Worm (Caenorhabditis elegans): ENCODE data around the gene str-57.
"Not testable (repeated sequence)": the region's sequence is repeated elsewhere in the genome, so short reads cannot be mapped to it uniquely, and the experiment has no call there.

str-57 gene

DNA sequence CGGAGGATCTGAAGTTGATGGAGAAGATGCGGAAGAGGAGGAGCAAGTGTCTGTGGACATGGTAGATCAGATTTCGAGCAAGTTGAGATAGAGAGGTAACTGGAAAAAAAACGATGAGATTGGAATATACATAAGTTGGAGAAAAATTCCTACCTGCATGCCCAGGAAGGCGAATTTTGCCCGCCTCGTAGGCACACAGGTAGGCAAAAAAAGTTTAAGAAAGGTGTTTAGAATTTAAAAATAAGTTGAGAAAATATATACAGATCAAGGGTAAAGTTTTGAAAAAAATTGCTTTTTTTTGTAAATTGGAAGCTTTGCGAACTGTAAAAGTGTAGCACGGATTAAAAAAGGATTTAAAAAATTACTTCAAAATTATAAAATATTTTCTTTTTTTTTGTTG is 9.1 kb downstream of the str-57 start, which contains the start of gene nhr-84:
Gene nhr-84 (minus strand): TSS at position 101 of the 400 bp plus-strand sequence.
- no peak for TF ChIP-seq unc-62 (GFP tag; optimal IDR thresholded peaks at IDR 0.05)

DNA sequence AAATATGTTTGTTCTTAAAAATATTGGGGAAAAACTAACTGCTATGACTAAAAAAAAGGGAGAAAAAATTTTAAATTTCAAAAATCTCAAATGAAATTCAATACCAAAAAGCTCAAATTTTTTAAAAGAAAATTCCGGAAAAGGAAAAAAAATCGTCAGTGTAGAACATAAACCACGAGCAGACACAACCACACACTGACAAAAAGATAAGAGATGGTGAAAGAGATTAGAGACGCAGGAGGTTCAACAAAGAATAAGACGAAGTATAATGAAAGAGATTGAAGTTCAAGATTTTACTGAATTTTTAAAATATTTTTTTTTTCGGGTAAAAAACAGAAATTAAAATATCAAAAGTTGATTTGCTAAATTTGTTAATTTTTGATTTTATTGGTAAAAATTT is 9.6 kb downstream of the str-57 start:
- TF ChIP-seq unc-62 (GFP tag; optimal IDR thresholded peaks at IDR 0.05), result no peak

DNA sequence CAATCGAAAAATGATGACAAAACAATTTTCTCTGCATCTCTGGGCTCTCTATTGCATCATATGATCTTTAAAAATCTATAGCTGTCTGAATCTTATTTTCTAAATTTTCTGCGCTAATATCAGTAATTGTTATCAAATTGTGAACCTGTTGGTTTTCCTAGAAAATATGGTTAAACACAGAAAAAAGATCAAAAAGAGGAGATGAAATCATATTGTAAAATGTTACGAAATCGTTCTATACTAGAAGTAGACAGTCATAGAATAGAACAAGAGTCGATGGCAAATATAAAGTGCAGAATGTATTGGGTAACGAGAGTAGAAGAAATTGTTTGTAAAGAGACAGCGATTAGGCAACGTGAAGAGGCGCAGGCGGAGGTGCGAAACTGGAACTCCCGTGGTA is 10.2 kb downstream of the str-57 start:
- no peak for TF ChIP-seq unc-62 (GFP tag; optimal IDR thresholded peaks at IDR 0.05)

DNA sequence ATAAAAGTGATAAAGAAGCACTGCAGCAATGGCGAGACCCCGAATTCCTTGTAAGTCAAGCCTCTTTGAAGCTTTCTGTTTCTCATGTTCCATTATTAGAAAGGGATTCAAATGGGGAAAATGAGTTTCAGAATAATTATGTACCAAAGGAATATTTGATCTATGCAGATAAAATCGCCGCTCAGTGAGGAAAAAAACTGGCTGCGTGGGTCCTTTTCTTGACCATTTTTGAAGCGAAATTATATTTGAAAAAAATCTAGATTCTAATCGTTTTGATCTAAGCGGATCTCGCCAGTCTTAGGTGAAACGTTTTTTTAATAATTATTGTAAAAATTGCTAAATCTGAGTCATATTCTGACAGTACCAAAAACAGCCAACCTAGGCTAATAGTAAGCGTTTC is 14.2 kb downstream of the str-57 start, which contains the start of gene oac-42:
Gene oac-42 (minus strand): TSS at position 101 of the 400 bp plus-strand sequence.
- TF ChIP-seq unc-62 (GFP tag; optimal IDR thresholded peaks at IDR 0.05), result no peak

DNA sequence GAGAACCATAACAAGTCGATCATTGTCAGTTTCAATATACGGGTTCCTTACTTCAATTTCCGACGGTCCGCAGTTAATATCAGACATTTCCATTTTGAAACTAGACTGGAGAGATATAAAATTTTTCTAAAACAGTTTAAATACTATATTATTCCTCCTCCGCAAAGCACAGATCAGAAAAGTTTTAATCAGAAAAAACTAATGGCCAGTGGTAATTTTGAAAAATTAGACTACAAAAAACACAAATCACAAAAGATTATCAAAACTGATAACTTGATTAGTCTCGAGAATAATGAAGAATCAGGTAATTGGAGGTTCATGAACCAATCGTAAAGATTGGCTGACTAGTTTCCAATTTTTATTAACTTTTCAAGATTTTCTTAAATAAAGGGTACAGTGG is 15.5 kb downstream of the str-57 start, which contains the start of gene T06C12.9:
Gene T06C12.9 (minus strand): TSS at position 101 of the 400 bp plus-strand sequence.
- TF ChIP-seq unc-62 (GFP tag; optimal IDR thresholded peaks at IDR 0.05), result no peak

DNA sequence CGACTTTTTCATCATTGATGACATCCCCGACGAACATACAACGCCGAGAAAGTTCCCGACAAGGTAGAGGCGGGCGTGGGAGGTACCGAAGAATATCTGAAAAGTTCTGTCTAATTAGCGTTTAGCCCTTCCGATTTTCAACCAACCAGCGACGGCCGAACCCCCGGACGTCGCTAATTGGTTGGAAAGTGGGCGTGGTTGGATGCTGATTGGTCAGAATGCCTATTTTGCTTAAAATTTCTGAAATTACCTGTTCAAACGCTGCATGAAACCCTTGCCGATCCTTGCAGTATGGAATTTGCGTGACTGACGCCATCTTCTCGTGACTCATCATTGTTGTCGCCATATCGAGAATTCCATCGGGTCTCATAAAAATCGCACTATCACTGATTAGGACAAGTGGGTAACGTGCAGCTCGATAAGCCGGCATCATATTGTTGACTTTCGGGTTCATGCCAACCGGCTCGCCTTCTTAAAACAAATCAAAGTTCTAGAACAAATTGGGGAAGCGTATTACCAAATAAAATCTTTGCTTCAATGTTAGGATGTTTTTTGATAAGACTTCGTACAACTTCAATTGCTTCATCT is 17.3 kb downstream of the str-57 start:
- TF ChIP-seq unc-62 (GFP tag; optimal IDR thresholded peaks at IDR 0.05), result no peak

DNA sequence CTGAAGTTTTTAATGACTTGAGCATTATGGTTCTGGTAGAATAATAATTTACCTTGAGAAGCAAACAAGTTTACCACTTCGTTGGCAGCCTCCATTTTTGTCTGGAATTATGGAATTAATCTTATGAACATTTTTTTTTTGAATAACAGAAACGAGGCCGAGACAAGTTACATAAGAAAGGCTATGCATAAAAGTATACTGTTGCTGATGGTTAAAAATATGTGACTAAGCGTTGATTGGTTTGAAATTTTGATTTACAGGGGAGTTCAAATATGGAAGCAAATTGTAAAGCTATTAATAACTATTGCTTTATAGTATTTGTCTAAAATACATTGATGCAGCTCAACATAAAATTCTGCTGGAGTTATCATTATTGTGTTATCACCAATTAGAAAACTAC is 18.3 kb downstream of the str-57 start, which contains the start of gene cgt-1:
Gene cgt-1 (minus strand): TSS at position 101 of the 400 bp plus-strand sequence.
- no peak for TF ChIP-seq unc-62 (GFP tag; optimal IDR thresholded peaks at IDR 0.05)

DNA sequence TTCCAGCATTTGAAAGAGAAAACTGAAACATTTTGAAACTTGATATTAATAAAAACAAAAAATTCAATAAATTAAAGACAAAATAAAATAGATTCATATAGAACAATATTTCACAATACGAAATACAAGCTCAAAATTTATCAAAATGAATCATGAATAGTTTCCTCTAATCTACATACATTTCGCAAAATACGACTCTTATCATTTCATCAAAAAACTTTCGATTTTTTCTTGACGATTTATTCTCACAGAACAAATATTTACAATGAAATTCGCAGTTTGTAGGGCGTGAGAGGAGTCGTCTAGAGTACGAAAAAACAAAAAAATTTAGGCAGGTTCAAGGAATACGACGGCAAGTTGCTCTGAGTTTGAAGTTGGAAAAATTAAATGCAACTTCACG is 19.7 kb downstream of the str-57 start:
- no peak for TF ChIP-seq unc-62 (GFP tag; optimal IDR thresholded peaks at IDR 0.05)

DNA sequence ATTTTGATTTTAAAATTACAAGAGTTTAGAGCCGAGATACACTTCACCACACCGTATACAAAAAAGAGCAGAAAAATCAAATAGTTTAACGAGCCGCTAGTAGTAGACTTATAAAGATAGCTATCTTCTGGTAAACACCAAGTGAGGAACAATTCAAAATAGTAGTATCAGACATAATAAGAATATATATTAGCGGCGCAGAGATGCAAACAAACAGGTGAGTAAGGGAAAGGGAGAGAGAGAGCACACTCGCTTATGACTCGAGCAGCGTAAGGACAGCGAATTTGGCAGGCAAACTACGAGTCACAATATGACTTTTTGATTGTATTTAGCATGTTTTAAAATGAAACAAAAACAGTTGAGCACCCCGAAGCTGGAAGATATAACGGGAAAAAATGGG is 20.8 kb downstream of the str-57 start:
- no peak for TF ChIP-seq unc-62 (GFP tag; optimal IDR thresholded peaks at IDR 0.05)

DNA sequence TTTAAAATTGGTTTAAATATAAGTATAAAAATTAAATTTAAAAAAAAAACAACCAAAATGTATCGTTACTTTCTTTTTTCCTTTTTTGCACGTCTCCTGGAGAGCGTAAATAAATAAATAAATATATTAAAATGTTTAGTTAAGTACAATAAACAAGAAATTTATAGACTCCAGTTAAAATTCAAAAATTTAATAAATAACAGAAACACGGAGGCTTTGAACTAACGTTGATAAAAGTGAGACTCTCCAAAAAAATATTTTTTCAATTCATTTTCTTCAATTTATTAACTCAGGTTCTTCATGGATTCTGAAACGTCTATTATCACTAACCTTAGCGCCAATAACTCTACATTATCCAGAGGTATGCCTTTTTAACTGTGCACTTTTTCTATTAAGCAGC is 21.3 kb downstream of the str-57 start, which contains the start of gene T06C12.12:
Gene T06C12.12 (plus strand): TSS at position 301 of the 400 bp plus-strand sequence.
- no peak for TF ChIP-seq unc-62 (GFP tag; optimal IDR thresholded peaks at IDR 0.05)

DNA sequence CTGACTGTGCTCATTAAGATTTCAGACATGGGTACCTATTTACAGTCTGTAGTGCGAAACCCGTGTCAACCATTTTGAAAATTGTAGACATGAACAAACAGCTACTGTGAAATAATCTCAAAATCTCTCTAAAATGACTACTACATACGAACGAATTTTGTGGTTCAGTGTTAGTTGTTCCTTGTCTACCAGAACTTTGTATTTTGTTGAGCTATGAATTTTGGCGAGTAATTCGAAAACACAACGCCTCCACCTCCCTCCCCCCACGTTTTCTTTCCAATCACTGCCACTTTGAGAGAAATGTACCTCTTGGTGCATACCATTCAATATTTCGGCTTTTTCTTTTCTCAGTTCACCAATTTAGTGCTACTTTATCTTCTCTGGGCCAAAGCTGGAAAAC is 22.2 kb downstream of the str-57 start, which contains the start of gene T06C12.11:
Gene T06C12.11 (plus strand): TSS at position 301 of the 400 bp plus-strand sequence.
- TF ChIP-seq unc-62 (GFP tag; optimal IDR thresholded peaks at IDR 0.05), result no peak

DNA sequence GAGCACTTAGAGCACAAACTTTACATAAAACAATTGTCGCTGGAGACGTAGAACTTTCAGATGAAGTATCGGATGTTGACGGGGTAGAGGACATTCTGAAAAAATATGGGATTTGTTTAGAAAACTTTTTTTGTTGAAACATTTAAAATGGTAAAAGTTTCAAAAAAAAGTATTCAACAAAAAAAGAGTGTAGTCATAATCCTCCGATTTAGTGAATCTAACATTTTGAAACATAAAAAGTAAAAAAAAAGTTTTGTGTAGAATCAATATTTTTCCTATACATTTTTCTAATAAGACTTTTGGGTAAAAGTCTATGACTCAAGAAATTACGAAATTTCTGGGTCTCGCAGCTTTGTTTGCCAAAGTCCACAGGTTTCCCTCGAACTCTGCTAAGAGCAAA is 26.2 kb downstream of the str-57 start, which contains the start of gene nhr-213:
Gene nhr-213 (minus strand): TSS at position 101 of the 400 bp plus-strand sequence.
- no peak for TF ChIP-seq unc-62 (GFP tag; optimal IDR thresholded peaks at IDR 0.05)

DNA sequence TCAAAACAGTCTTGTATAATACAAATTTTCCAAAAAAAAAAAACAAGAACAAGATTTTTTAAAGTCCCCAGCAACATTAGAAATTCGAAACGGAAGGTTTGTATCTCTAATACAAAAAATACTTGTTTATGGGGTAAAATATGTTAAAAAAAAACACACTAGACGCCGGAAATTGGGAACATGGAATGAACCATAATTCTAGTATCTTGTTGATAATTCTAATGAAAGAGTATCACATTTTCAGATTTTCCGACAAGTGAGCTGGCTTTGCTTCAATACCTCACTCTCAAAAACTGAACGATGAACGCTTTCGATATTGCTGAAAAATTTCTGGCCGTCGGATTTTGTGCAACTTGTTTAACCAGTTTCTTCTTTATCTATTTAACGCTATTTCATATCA is 27.2 kb downstream of the str-57 start, which contains the start of gene str-60:
Gene str-60 (plus strand): TSS at position 301 of the 400 bp plus-strand sequence.
- TF ChIP-seq unc-62 (GFP tag; optimal IDR thresholded peaks at IDR 0.05), result no peak

DNA sequence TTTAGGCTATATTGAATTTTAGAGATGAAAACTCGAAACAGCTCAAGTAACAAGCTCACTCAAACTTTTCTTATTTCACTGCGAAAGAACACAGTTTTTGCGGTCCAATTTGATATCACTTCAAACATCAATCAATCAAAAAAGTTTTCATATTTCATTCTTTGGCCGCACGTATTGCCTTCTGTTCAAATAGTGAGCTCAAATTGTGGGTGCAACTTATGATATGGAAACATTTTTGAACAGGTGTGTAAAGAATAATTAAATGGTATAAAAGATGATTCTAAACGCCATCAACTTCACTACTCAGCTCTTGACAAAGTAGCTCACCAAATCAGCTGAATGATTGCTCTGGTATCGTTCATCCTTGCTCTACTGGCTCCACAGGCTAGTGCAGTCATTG is 29.2 kb downstream of the str-57 start, which contains the start of gene T06C12.14:
Gene T06C12.14 (plus strand): TSS at position 301 of the 400 bp plus-strand sequence.
- no peak for TF ChIP-seq unc-62 (GFP tag; optimal IDR thresholded peaks at IDR 0.05)

DNA sequence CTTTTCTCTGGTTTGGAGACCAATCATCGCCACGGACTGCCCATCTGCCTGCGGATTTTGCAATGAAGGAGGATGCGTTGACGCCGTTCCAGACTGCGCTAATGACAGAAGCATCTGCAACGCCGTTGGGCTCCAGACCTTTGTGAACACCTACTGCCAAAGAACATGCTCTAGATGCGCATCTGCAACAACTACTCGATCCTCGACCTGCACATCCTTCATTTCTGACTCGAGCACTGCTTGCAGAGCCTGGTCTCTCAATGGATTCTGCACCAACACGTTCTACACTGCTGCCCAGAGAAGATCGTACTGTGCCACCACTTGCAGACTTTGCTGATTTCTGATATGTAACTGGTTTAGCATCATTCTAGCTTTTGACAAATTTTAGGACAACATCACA is 30.1 kb downstream of the str-57 start:
- no peak for TF ChIP-seq unc-62 (GFP tag; optimal IDR thresholded peaks at IDR 0.05)

DNA sequence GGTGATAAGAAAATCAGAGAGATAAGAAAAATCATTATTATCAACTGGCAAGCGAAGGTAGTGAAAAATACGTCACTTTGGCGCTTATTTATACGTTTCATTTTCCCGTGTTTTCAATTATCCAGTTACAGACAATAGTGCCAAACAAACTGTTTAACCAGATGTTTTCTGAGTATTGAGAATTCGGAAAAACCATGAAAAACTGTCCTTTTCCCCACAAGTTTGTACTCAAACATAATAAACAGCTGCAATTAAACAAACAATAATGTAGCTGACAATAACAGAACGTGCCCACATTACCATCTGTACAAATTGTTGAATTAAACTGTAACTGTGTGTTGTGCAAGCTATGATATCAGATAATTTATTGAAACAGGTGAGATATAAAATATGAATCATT is 35.1 kb downstream of the str-57 start, which contains the start of the genes F35E8.1 and F35E8.2:
Gene F35E8.1 (minus strand): TSS at position 101 of the 400 bp plus-strand sequence.
Gene F35E8.2 (plus strand): TSS at position 132 of the 400 bp plus-strand sequence.
- not testable (repeated sequence) for TF ChIP-seq unc-62 (GFP tag; optimal IDR thresholded peaks at IDR 0.05)

DNA sequence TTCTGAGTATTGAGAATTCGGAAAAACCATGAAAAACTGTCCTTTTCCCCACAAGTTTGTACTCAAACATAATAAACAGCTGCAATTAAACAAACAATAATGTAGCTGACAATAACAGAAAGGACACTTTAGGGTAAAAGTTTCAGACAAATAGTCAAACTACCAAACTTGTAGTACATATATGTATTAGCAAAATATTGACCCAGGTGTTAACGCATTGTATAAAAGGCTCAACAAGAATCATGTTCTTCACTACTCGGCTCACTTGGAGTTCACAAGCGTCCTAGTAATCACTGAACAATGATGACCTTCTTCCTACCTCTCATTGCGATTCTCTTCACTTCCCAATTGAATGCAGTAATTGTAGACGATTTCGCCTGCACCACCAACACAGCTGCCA is 41.4 kb downstream of the str-57 start, which contains the start of gene F35E8.6:
Gene F35E8.6 (plus strand): TSS at position 301 of the 400 bp plus-strand sequence.
- TF ChIP-seq unc-62 (GFP tag; optimal IDR thresholded peaks at IDR 0.05), result no peak

All from whole organism, dauer.